Worm (Caenorhabditis elegans): ENCODE data around the gene col-180.

col-180 gene

DNA sequence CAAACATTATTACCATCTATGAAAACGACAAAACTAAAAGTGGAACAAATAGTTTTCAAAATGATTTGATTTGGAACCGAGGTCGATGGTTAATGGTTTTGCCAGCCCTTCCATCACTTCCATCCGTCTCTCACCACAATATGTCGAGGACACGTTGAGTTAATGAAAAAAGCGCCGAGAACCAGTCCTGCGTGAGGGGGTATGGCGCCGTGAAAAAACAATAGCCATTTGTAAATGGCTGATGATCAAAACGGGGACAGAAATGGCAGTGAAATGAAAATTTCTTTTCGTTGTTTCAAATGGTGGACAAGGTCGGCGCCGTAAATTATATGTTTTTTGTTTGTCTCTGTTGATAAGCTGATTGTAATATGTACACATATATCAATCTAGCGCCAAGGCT, 8.0 kb upstream of the col-180 start (continued):
- TF ChIP-seq dpl-1 (GFP tag; optimal IDR thresholded peaks at IDR 0.05) = no peak
- no peak for TF ChIP-seq ceh-90 (tag; optimal IDR thresholded peaks at IDR 0.05)
- TF ChIP-seq unc-86 (tag; optimal IDR thresholded peaks at IDR 0.05) = no peak
- TF ChIP-seq pax-3 (tag; optimal IDR thresholded peaks at IDR 0.05) = no peak
- no peak for TF ChIP-seq xbp-1 (tag; optimal IDR thresholded peaks at IDR 0.05)
- no peak for TF ChIP-seq lin-13 (GFP tag; optimal IDR thresholded peaks at IDR 0.05)
- no peak for TF ChIP-seq pag-3 (tag; optimal IDR thresholded peaks at IDR 0.05; ENCODE audit: borderline replicate concordance, insufficient read depth)
- TF ChIP-seq ztf-4 (tag; optimal IDR thresholded peaks at IDR 0.05) = no peak
- TF ChIP-seq ceh-88 (GFP tag; IDR thresholded peaks at IDR 0.05) = no peak
- TF ChIP-seq nhr-28 (tag; optimal IDR thresholded peaks at IDR 0.05) = no peak
- TF ChIP-seq lin-14 (GFP tag; optimal IDR thresholded peaks at IDR 0.05) = peak; percentile 63
- no peak for TF ChIP-seq ztf-11 (tag; optimal IDR thresholded peaks at IDR 0.05)
- TF ChIP-seq lin-35 (GFP tag; optimal IDR thresholded peaks at IDR 0.05) = no peak

- peak; percentile 20 for TF ChIP-seq lin-14 (GFP tag; optimal IDR thresholded peaks at IDR 0.05)
- no peak for TF ChIP-seq nhr-76 (tag; optimal IDR thresholded peaks at IDR 0.05)
These were observed 6.7 kb upstream of the col-180 start for ce11 chrX:11718751-11719150.

DNA sequence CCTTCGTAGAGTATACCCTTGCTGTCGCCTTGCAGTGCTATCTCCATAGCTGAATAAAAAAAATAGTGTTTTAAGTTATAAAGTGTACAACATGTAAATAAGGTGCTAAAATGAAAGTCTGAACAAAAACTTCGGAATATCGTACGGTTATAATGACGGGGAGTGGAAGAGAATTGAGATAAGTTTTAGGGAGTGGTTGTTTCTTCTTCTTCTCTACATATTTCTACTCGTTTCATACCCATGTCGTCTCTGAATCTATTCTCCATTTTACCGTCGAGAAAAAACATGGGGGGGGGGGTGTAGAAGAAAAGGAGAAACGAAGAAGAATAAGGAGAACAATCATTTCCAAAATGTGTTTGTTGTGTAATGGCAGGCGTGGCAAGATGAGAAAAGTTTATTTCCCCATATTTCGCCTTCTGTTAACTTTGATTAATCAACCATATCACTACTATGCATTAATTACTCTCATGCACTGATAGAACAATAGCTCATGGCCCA, 4.4 kb upstream of the col-180 start, which contains the start of gene C44C10.9:
Gene C44C10.9, minus strand, starts transcription at position 51 of the 498 bp plus-strand sequence.
- TF ChIP-seq fkh-8 (tag; optimal IDR thresholded peaks at IDR 0.05) = no peak
- peak; percentile 61 for TF ChIP-seq nhr-85 (tag)
- TF ChIP-seq dsc-1 (tag; optimal IDR thresholded peaks at IDR 0.05) = no peak
- no peak for TF ChIP-seq zag-1 (tag; optimal IDR thresholded peaks at IDR 0.05)
- no peak for TF ChIP-seq lir-3 (tag; optimal IDR thresholded peaks at IDR 0.05; ENCODE audit: poor library complexity)
- TF ChIP-seq mab-9 (GFP tag; IDR thresholded peaks at IDR 0.05) = no peak
- TF ChIP-seq blmp-1 (tag; optimal IDR thresholded peaks at IDR 0.05) = peak; percentile 53
- no peak for TF ChIP-seq snpc-4 (tag; optimal IDR thresholded peaks at IDR 0.05)
- peak; percentile 13 for TF ChIP-seq nhr-20 (tag; optimal IDR thresholded peaks at IDR 0.05)
- TF ChIP-seq fos-1 (tag; optimal IDR thresholded peaks at IDR 0.05) = no peak
- TF ChIP-seq lin-35 (GFP tag; optimal IDR thresholded peaks at IDR 0.05) = no peak
- TF ChIP-seq sptf-1 (tag; optimal IDR thresholded peaks at IDR 0.05) = no peak
- no peak for TF ChIP-seq nhr-84 (tag; optimal IDR thresholded peaks at IDR 0.05)
- TF ChIP-seq lin-14 (GFP tag; optimal IDR thresholded peaks at IDR 0.05) = peak; percentile 56
- TF ChIP-seq mep-1 (tag; optimal IDR thresholded peaks at IDR 0.05) = no peak
- TF ChIP-seq unc-86 (tag; optimal IDR thresholded peaks at IDR 0.05) = no peak
- TF ChIP-seq fkh-10 (GFP tag; optimal IDR thresholded peaks at IDR 0.05) = no peak
- TF ChIP-seq snu-23 (GFP tag; optimal IDR thresholded peaks at IDR 0.05) = peak; percentile 10
- TF ChIP-seq ets-5 (GFP tag; IDR thresholded peaks at IDR 0.05) = no peak
- TF ChIP-seq lin-15B (tag; optimal IDR thresholded peaks at IDR 0.05) = no peak

DNA sequence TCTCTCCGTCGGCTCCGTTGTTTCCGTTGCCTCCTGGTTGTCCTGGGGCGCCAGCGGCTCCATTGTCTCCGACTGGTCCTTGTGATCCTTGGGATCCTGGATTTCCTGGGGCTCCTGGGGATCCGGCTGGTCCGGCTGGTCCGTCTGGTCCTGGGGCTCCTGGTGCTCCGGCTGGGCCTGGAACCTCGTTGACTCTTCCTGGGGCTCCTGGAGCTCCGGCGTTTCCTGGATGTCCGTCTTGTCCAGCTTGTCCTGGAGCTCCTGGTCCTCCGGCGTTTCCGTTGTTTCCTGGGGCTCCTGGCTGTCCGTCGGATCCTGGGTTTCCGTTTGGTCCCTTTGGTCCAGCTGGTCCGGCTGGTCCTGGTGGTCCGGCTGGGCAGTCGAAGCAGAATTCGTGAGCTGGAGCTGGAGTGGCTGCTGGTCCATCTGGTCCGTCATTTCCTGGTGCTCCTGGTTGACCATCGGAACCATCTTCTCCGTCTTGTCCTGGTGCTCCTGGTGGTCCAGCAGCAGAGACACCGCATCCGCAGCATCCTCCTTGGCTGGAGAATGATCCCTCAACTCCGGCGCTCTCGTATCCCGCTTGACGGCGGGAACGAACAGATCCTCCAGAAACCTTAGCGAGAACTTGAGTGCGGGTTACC, 521 bp downstream of the col-180 start:
- TF ChIP-seq lsy-2 (tag; optimal IDR thresholded peaks at IDR 0.05) (no peak), fkh-4 (tag; optimal IDR thresholded peaks at IDR 0.05; ENCODE audit: borderline replicate concordance) (no peak)

DNA sequence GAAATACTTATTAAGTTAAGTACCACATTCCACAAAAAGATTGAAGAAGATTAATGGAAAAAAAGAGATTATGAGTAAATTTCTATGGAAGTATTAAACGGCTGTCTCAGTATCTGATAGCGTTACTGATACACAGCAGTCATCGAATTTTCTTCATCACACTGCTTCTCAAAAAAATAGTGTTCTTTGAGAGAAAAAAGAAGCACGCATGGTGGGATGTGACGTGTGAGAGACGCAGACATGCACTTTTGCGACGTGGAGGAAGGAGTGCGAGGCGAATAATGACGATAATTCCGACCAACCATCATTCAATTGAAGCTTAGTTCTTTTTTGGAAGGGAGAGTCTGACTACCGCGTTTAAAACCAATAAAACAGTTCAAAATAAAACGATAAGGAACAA, 1.9 kb downstream of the col-180 start, which contains the start of gene C44C10.11:
Gene C44C10.11, minus strand, starts transcription at position 115 of the 400 bp plus-strand sequence.
- TF ChIP-seq xbp-1 (tag; optimal IDR thresholded peaks at IDR 0.05) (peak; percentile 10), mab-9 (GFP tag; IDR thresholded peaks at IDR 0.05) (no peak), nhr-71 (tag; optimal IDR thresholded peaks at IDR 0.05) (peak; percentile 22), nhr-20 (tag; optimal IDR thresholded peaks at IDR 0.05) (no peak), snpc-4 (tag; optimal IDR thresholded peaks at IDR 0.05) (no peak), fkh-8 (tag; optimal IDR thresholded peaks at IDR 0.05) (peak; percentile 32), zag-1 (tag; optimal IDR thresholded peaks at IDR 0.05) (no peak), egl-13 (tag; optimal IDR thresholded peaks at IDR 0.05) (peak; percentile 21), mef-2 (tag; optimal IDR thresholded peaks at IDR 0.05) (no peak), unc-62 (GFP tag; optimal IDR thresholded peaks at IDR 0.05) (no peak), dsc-1 (tag; optimal IDR thresholded peaks at IDR 0.05) (peak; percentile 78), elt-3 (tag; optimal IDR thresholded peaks at IDR 0.05) (peak in 1 of 6 experiments; percentile 9), lin-14 (GFP tag; optimal IDR thresholded peaks at IDR 0.05) (peak; percentile 79), ceh-88 (GFP tag; IDR thresholded peaks at IDR 0.05) (no peak), aly-2 (tag; optimal IDR thresholded peaks at IDR 0.05) (no peak), fkh-4 (tag; optimal IDR thresholded peaks at IDR 0.05; ENCODE audit: borderline replicate concordance) (no peak), nhr-47 (tag; optimal IDR thresholded peaks at IDR 0.05) (peak; percentile 26), C04F5.9 (tag; optimal IDR thresholded peaks at IDR 0.05) (no peak), tlp-1 (tag; optimal IDR thresholded peaks at IDR 0.05) (no peak), unc-86 (tag; optimal IDR thresholded peaks at IDR 0.05) (no peak), snu-23 (GFP tag; optimal IDR thresholded peaks at IDR 0.05) (peak; percentile 19), blmp-1 (tag; optimal IDR thresholded peaks at IDR 0.05) (peak; percentile 23), pax-3 (tag; optimal IDR thresholded peaks at IDR 0.05) (peak; percentile 41)

All from whole organism, L1 larva.